Fruit fly (Drosophila melanogaster) whole organism, adult: ENCODE measurements around the gene CG44000.
A peak's percentile ranks its signal among the peaks of the same experiment; 100 is the strongest.

ENCODE experiments used
- CG1620 ChIP-seq: fragments of 200-800 bp; sonication (Bioruptor generic); optimal IDR thresholded peaks from 2 replicates; lab custom pipeline; 2016; ENCODE audit warnings: missing biosample characterization, missing genetic modification characterization
- bab1 ChIP-seq: fragments of 200-800 bp; sonication (Bioruptor generic); optimal IDR thresholded peaks from 3 replicates; lab custom pipeline; 2019; ENCODE audit warnings: missing biosample characterization, mild to moderate bottlenecking, missing genetic modification characterization, moderate library complexity

DNA sequence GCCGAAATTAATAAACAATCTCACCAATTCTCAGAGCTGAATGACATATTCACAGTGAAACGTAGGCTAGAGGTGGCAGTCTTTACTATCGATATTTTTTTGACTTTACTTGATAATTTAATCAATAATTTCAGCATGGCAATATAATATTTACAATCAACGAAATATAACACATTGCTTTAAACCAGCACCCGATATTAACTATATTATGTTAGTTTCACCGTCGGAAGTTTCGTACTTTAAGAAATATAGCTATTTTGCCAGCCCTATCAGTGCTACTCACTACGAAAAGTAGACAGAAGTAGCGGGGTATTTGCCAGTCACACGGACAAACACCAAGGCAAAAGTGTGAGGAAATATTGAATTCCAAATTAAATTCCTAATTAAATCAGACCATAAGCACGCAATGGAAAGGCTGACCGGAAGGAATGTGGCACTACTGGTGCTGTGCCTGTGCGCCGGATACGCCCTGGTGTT is 32.2 kb upstream of the CG44000 start, which contains the start of the genes CG31917, Tfb5 and SelT:
- TF ChIP-seq bab1 (GFP tag; lab: Kevin White, UChicago) (peak; percentile 83), CG1620 (GFP tag; lab: Kevin White, UChicago) (peak; percentile 78)
